Fruit fly (Drosophila melanogaster): Measurements from ENCODE around the gene CG14042.

- TF ChIP-seq Pif1A (GFP tag; optimal IDR thresholded peaks at IDR 0.05) (peak; percentile 52), CG15710 (tag; optimal IDR thresholded peaks at IDR 0.05) (peak; percentile 10)
Measured at dm6 chr2L:5044892-5045619, 7.5 kb downstream of the CG14042 start.

All from whole organism, pupa.